Worm (Caenorhabditis elegans) whole organism, young adult: ENCODE measurements around the gene clh-4.

Experiments
- F23B12.7 ChIP-seq: sonication (generic microtip); optimal IDR thresholded peaks from 2 replicates; lab custom pipeline; 2017; ENCODE audit warnings: missing genetic modification characterization, mild to moderate bottlenecking, missing compliant biosample characterization, antibody characterized with exemption, moderate library complexity; ENCODE audit not compliant: insufficient read depth
- F57A8.1 ChIP-seq: fragments of 200-800 bp; sonication (Bioruptor generic); optimal IDR thresholded peaks from 2 replicates; lab custom pipeline; 2018; ENCODE audit warnings: mild to moderate bottlenecking, missing genetic modification characterization, moderate library complexity, missing compliant biosample characterization
- Y53G8AR.9 ChIP-seq: fragments of 200-800 bp; sonication (Bioruptor generic); conservative IDR thresholded peaks from 2 replicates; pipeline ENCODE4 v1.3.6; 2022; ENCODE audit warnings: missing genetic modification reagents, missing genetic modification characterization, missing compliant biosample characterization
- ama-1 ChIP-seq, 3 experiments: fragments of 150-350 bp in 1 of 3; sonication (generic microtip) in 2 of 3; optimal IDR thresholded peaks; 2 replicates each; lab custom pipeline; 2014 to 2018; ENCODE audit warnings: missing biosample characterization in 2 of 3, missing genetic modification characterization in 2 of 3, missing genetic modification reagents in 2 of 3
- atf-7 ChIP-seq: sonication (generic microtip); optimal IDR thresholded peaks from 2 replicates; lab custom pipeline; 2017; ENCODE audit warnings: mild to moderate bottlenecking, missing genetic modification characterization, missing compliant biosample characterization
- nhr-90 ChIP-seq: sonication (generic microtip); optimal IDR thresholded peaks from 2 replicates; lab custom pipeline; 2016; ENCODE audit warnings: missing genotype, mild to moderate bottlenecking, missing genetic modification characterization, missing compliant biosample characterization
- rec-8 ChIP-seq, 2 experiments: sonication (generic microtip); optimal IDR thresholded peaks; 2 replicates each; lab custom pipeline; 2016; ENCODE audit warnings: mild to moderate bottlenecking in 2 of 2, missing genetic modification characterization in 2 of 2, missing genetic modification reagents in 2 of 2, missing genotype in 2 of 2, missing biosample characterization in 1 of 2, missing compliant biosample characterization in 1 of 2, moderate library complexity in 1 of 2
- sea-2 ChIP-seq: fragments of 200-800 bp; sonication (Bioruptor generic); IDR thresholded peaks from 2 replicates; pipeline ENCODE4 v1.3.6; 2022; ENCODE audit warnings: missing genetic modification characterization, missing compliant biosample characterization
- snpc-3.4 ChIP-seq: sonication (generic microtip); optimal IDR thresholded peaks from 2 replicates; lab custom pipeline; 2017; ENCODE audit warnings: missing genetic modification characterization, mild to moderate bottlenecking, missing compliant biosample characterization, antibody characterized with exemption, moderate library complexity, missing genotype, missing genetic modification reagents
- snpc-4 ChIP-seq, 5 experiments: fragments of 150-350 bp in 1 of 5; sonication (generic microtip) in 4 of 5; optimal IDR thresholded peaks; 2 replicates each; lab custom pipeline; 2014 to 2018; ENCODE audit warnings: missing genetic modification characterization in 5 of 5, missing biosample characterization in 3 of 5, antibody characterized with exemption in 2 of 5, mild to moderate bottlenecking in 2 of 5, missing compliant biosample characterization in 2 of 5, missing genotype in 2 of 5, moderate library complexity in 2 of 5, missing genetic modification reagents in 1 of 5
- unc-62 ChIP-seq: fragments of 150-350 bp; optimal IDR thresholded peaks from 2 replicates; lab custom pipeline; 2014; ENCODE audit warnings: missing biosample characterization, missing genetic modification reagents, missing genetic modification characterization
- xnd-1 ChIP-seq: sonication (generic microtip); optimal IDR thresholded peaks from 2 replicates; lab custom pipeline; 2016; ENCODE audit warnings: missing genotype, missing genetic modification reagents, missing genetic modification characterization, missing compliant biosample characterization

- TF ChIP-seq xnd-1 (no peak), ama-1 (optimal IDR thresholded peaks at IDR 0.05; lab: Kevin White, UChicago) (no peak), ama-1 (GFP tag; optimal IDR thresholded peaks at IDR 0.05; lab: Kevin White, UChicago) (no peak), unc-62 (GFP tag; lab: Kevin White, UChicago) (no peak), nhr-90 (tag; lab: Kevin White, UChicago) (no peak), F57A8.1 (GFP tag; lab: Kevin White, UChicago) (no peak), snpc-4 (GFP tag; optimal IDR thresholded peaks at IDR 0.05; lab: Kevin White, UChicago) (no peak), snpc-4 (tag; optimal IDR thresholded peaks at IDR 0.05; lab: Kevin White, UChicago) (no peak), rec-8 (tag; optimal IDR thresholded peaks at IDR 0.05; lab: Kevin White, UChicago) (no peak), Y53G8AR.9 (GFP tag; lab: Robert Waterston, UW) (no peak), snpc-3.4 (tag; lab: Kevin White, UChicago) (no peak), F23B12.7 (tag; lab: Kevin White, UChicago) (no peak), sea-2 (no peak), atf-7 (tag; lab: Kevin White, UChicago) (no peak)
Measured at ce11 chrX:4106896-4107505, 6.6 kb upstream of the clh-4 start, which contains the start of gene R02E4.2.
